Fruit fly (Drosophila melanogaster): Measurements from ENCODE around the gene hog.

- no peak for TF ChIP-seq CG5204 (GFP tag; optimal IDR thresholded peaks at IDR 0.05)
- no peak for TF ChIP-seq Crg-1 (GFP tag; optimal IDR thresholded peaks at IDR 0.05)
Measured at dm6 chrX:14765024-14765423, 46.3 kb upstream of the hog start.
